Worm (Caenorhabditis elegans) whole organism, L4 larva: Measurements from ENCODE around the gene C43D7.4.
"Not testable (repeated sequence)": the region's sequence is repeated elsewhere in the genome, so short reads cannot be mapped to it uniquely, and the experiment has no call there.

Source experiments
- F37D6.2 ChIP-seq: sonication (generic microtip); optimal IDR thresholded peaks from 2 replicates; lab custom pipeline; 2016; ENCODE audit warnings: mild to moderate bottlenecking, missing genetic modification characterization, missing compliant biosample characterization
- F49E8.2 ChIP-seq: sonication (generic microtip); optimal IDR thresholded peaks from 2 replicates; lab custom pipeline; 2016; ENCODE audit warnings: missing compliant biosample characterization, mild to moderate bottlenecking, missing genetic modification characterization, borderline replicate concordance
- Y5F2A.4 ChIP-seq: fragments of 200-800 bp; sonication (Bioruptor generic); optimal IDR thresholded peaks from 2 replicates; lab custom pipeline; 2018; ENCODE audit warnings: mild to moderate bottlenecking, missing genetic modification characterization, missing compliant biosample characterization
- Y75B8A.6 ChIP-seq: fragments of 200-800 bp; sonication (Bioruptor generic); IDR thresholded peaks from 2 replicates; pipeline ENCODE4 v1.3.6; 2022; ENCODE audit warnings: missing genetic modification reagents, missing genetic modification characterization, missing compliant biosample characterization
- aha-1 ChIP-seq: fragments of 150-350 bp; peaks from one replicate; lab custom pipeline; 2014; ENCODE audit warnings: missing biosample characterization, missing genetic modification characterization
- ceh-28 ChIP-seq: fragments of 150-350 bp; optimal IDR thresholded peaks from 2 replicates; lab custom pipeline; 2014; ENCODE audit warnings: missing biosample characterization, missing genetic modification reagents, missing genetic modification characterization
- ceh-62 ChIP-seq: sonication (generic microtip); optimal IDR thresholded peaks from 2 replicates; lab custom pipeline; 2017; ENCODE audit warnings: missing biosample characterization, missing genetic modification characterization
- ces-1 ChIP-seq: fragments of 150-350 bp; sonication (generic microtip); optimal IDR thresholded peaks from 4 replicates; lab custom pipeline; 2014; ENCODE audit warnings: missing biosample characterization, missing genetic modification reagents, missing genetic modification characterization
- duxl-1 ChIP-seq: sonication (generic microtip); optimal IDR thresholded peaks from 2 replicates; lab custom pipeline; 2016; ENCODE audit warnings: mild to moderate bottlenecking, missing genetic modification characterization, moderate library complexity, missing compliant biosample characterization; ENCODE audit not compliant: poor library complexity
- gei-8 ChIP-seq: fragments of 200-800 bp; sonication (Bioruptor generic); optimal IDR thresholded peaks from 2 replicates; lab custom pipeline; 2018; ENCODE audit warnings: mild to moderate bottlenecking, missing genetic modification characterization, missing compliant biosample characterization
- hlh-11 ChIP-seq: fragments of 200-800 bp; sonication (Bioruptor generic); optimal IDR thresholded peaks from 2 replicates; lab custom pipeline; 2018; ENCODE audit warnings: mild to moderate bottlenecking, missing genetic modification characterization, missing compliant biosample characterization
- hlh-30 ChIP-seq: sonication (generic microtip); optimal IDR thresholded peaks from 2 replicates; lab custom pipeline; 2017; ENCODE audit warnings: antibody characterized with exemption, mild to moderate bottlenecking, missing genetic modification characterization, missing compliant biosample characterization; ENCODE audit not compliant: insufficient read depth
- lin-13 ChIP-seq: fragments of 150-350 bp; optimal IDR thresholded peaks from 2 replicates; lab custom pipeline; 2014; ENCODE audit warnings: missing biosample characterization, missing genetic modification reagents, missing genetic modification characterization
- lin-15B ChIP-seq: fragments of 150-350 bp; sonication (generic microtip); optimal IDR thresholded peaks from 3 replicates; lab custom pipeline; 2014; ENCODE audit warnings: missing biosample characterization, missing genetic modification characterization
- lin-38 ChIP-seq: fragments of 200-800 bp; sonication (Bioruptor generic); IDR thresholded peaks from 2 replicates; pipeline ENCODE4 v1.3.6; 2022; ENCODE audit warnings: missing genetic modification reagents, missing genetic modification characterization, missing compliant biosample characterization
- mxl-2 ChIP-seq: fragments of 200-800 bp; sonication (Bioruptor generic); conservative IDR thresholded peaks from 2 replicates; pipeline ENCODE4 v1.3.6; 2022; ENCODE audit warnings: missing genetic modification reagents, missing genetic modification characterization, missing compliant biosample characterization
- nhr-10 ChIP-seq: fragments of 150-350 bp; optimal IDR thresholded peaks from 2 replicates; lab custom pipeline; 2014; ENCODE audit warnings: missing biosample characterization, missing genetic modification characterization
- nhr-6 ChIP-seq: fragments of 150-350 bp; optimal IDR thresholded peaks from 2 replicates; lab custom pipeline; 2014; ENCODE audit warnings: missing biosample characterization, missing genetic modification characterization
- nhr-77 ChIP-seq: fragments of 150-350 bp; optimal IDR thresholded peaks from 2 replicates; lab custom pipeline; 2014; ENCODE audit warnings: missing biosample characterization, missing genetic modification characterization
- php-3 ChIP-seq: fragments of 200-800 bp; sonication (Bioruptor generic); IDR thresholded peaks from 2 replicates; pipeline ENCODE4 v1.3.6; 2022; ENCODE audit warnings: missing genetic modification reagents, missing genetic modification characterization, missing compliant biosample characterization
- pqm-1 ChIP-seq: sonication (generic microtip); optimal IDR thresholded peaks from 2 replicates; lab custom pipeline; 2017; ENCODE audit warnings: missing biosample characterization, missing genetic modification characterization
- rbr-2 ChIP-seq: sonication (generic microtip); optimal IDR thresholded peaks from 2 replicates; lab custom pipeline; 2016; ENCODE audit warnings: missing genotype, missing genetic modification characterization, missing compliant biosample characterization
- saeg-2 ChIP-seq: fragments of 200-800 bp; sonication (Bioruptor generic); IDR thresholded peaks from 2 replicates; pipeline ENCODE4 v1.3.6; 2022; ENCODE audit warnings: missing genetic modification reagents, missing genetic modification characterization, missing compliant biosample characterization
- set-16 ChIP-seq: fragments of 200-800 bp; sonication (Bioruptor generic); IDR thresholded peaks from 2 replicates; pipeline ENCODE4 v1.3.6; 2022; ENCODE audit warnings: missing genetic modification reagents, missing genetic modification characterization, missing compliant biosample characterization
- skn-1 ChIP-seq: fragments of 150-350 bp; optimal IDR thresholded peaks from 2 replicates; lab custom pipeline; 2014; ENCODE audit warnings: missing biosample characterization, missing genetic modification characterization
- snpc-1.2 ChIP-seq: fragments of 200-800 bp; sonication (Bioruptor generic); IDR thresholded peaks from 2 replicates; pipeline ENCODE4 v1.3.6; 2022; ENCODE audit warnings: missing genetic modification reagents, missing genetic modification characterization, missing compliant biosample characterization
- unc-62 ChIP-seq, 3 experiments: fragments of 150-350 bp in 1 of 3; sonication (generic microtip); optimal IDR thresholded peaks in 2 of 3; peaks in 1 of 3; 1 replicate in 1 of 3; 2 replicates in 2 of 3; lab custom pipeline; 2014 to 2017; ENCODE audit warnings: missing biosample characterization in 3 of 3, missing genetic modification characterization in 3 of 3, missing genetic modification reagents in 3 of 3, missing genotype in 1 of 3
- zag-1 ChIP-seq: fragments of 150-350 bp; optimal IDR thresholded peaks from 2 replicates; lab custom pipeline; 2014; ENCODE audit warnings: missing biosample characterization, missing genetic modification characterization
- zip-11 ChIP-seq: fragments of 200-800 bp; sonication (Bioruptor generic); IDR thresholded peaks from 2 replicates; pipeline ENCODE4 v1.3.6; 2022; ENCODE audit warnings: missing genetic modification characterization, missing compliant biosample characterization
- zip-2 ChIP-seq: fragments of 150-350 bp; optimal IDR thresholded peaks from 2 replicates; lab custom pipeline; 2014; ENCODE audit warnings: missing biosample characterization, missing genetic modification characterization

C43D7.4 gene

ce11 chrV:19317058-19317457 is 5.2 kb downstream of the C43D7.4 start, which contains the start of gene srh-208:
TSS of gene srh-208 (plus strand) at chrV:19317358.
- TF ChIP-seq nhr-10 (tag; lab: Kevin White, UChicago); skn-1; rbr-2: not testable (repeated sequence)

DNA sequence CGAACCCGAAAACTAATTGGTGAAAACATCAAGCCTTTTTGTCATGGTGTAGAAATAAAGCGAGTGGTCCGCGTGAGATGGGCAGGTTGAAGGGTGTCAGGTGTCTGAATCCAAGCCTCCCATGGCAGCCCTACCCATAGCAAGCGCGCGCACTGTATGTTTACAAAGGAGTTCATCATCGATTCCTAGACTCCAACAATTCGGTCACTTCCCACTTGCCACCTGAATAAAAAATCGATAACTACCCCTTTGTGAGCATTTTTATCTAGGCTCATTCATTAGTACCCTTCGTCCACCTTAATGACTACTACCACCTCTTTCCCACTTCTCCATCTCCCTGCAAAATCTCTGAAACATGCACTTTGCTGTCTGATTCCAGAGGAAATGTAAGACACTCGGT is 9.3 kb downstream of the C43D7.4 start, which contains the start of gene fbxb-64:
Gene fbxb-64 (plus strand): TSS at position 301 of the 400 bp plus-strand sequence.
- TF ChIP-seq ces-1 (GFP tag; lab: Kevin White, UChicago) (no peak), pqm-1 (tag; lab: Kevin White, UChicago) (no peak), hlh-30 (tag; lab: Kevin White, UChicago) (no peak), Y5F2A.4 (no peak), lin-38 (GFP tag; lab: Robert Waterston, UW) (no peak), lin-13 (GFP tag; lab: Kevin White, UChicago) (no peak), Y75B8A.6 (GFP tag; lab: Robert Waterston, UW) (no peak), zip-2 (tag; lab: Kevin White, UChicago) (no peak), nhr-6 (tag; lab: Kevin White, UChicago) (no peak), ceh-28 (no peak), gei-8 (GFP tag; lab: Kevin White, UChicago) (no peak), F49E8.2 (tag; lab: Kevin White, UChicago) (no peak), duxl-1 (tag; lab: Kevin White, UChicago) (no peak)

ce11 chrV:19311391-19311790 is 10.9 kb downstream of the C43D7.4 start, which contains the start of gene C43D7.8:
TSS of gene C43D7.8 (minus strand) at chrV:19311491.
- TF ChIP-seq snpc-1.2 (no peak), nhr-77 (no peak), lin-15B (tag; lab: Kevin White, UChicago) (no peak), hlh-11 (tag; lab: Kevin White, UChicago) (no peak), saeg-2 (GFP tag; lab: Robert Waterston, UW) (no peak), ces-1 (GFP tag; lab: Kevin White, UChicago) (no peak)

ce11 chrV:19309591-19309990 is 12.7 kb downstream of the C43D7.4 start, which contains the start of gene F55C9.11:
TSS of gene F55C9.11 (minus strand) at chrV:19309691.
- peak in 1 of 2 experiments; percentile 62 for TF ChIP-seq unc-62 (GFP tag; optimal IDR thresholded peaks at IDR 0.05 in 1 of 2; lab: Kevin White, UChicago)
- TF ChIP-seq unc-62 (tag; optimal IDR thresholded peaks at IDR 0.05; lab: Kevin White, UChicago) = no peak
- TF ChIP-seq ceh-62 (tag; lab: Kevin White, UChicago) = no peak

- TF ChIP-seq aha-1 (peak; percentile 45), mxl-2 (GFP tag; lab: Robert Waterston, UW) (no peak), set-16 (GFP tag; lab: Robert Waterston, UW) (peak; percentile 69)
Measured at ce11 chrV:19308137-19308536, 14.2 kb downstream of the C43D7.4 start.

ce11 chrV:19306906-19307305 is 15.4 kb downstream of the C43D7.4 start, which contains the start of gene F55C9.15:
TSS of gene F55C9.15 (minus strand) at chrV:19307006.
- TF ChIP-seq Y5F2A.4 = no peak
- TF ChIP-seq zag-1 (tag; lab: Kevin White, UChicago) = no peak
- no peak for TF ChIP-seq duxl-1 (tag; lab: Kevin White, UChicago)
- no peak for TF ChIP-seq php-3 (GFP tag; lab: Robert Waterston, UW)
- no peak for TF ChIP-seq zip-11
- no peak for TF ChIP-seq nhr-10 (tag; lab: Kevin White, UChicago)
- no peak for TF ChIP-seq F37D6.2 (tag; lab: Kevin White, UChicago)
